Worm (Caenorhabditis elegans) whole organism, mixed stage, embryonic: ENCODE measurements around the gene C04G6.11.

ENCODE experiments used
- nhr-12 ChIP-seq: fragments of 150-350 bp; optimal IDR thresholded peaks from 2 replicates; lab custom pipeline; 2014; ENCODE audit warnings: missing biosample characterization, missing genetic modification characterization
- pha-4 ChIP-seq: fragments of 150-350 bp; optimal IDR thresholded peaks from 2 replicates; lab custom pipeline; 2018; ENCODE audit warnings: missing biosample characterization, missing genetic modification reagents, missing genetic modification characterization
- snpc-4 ChIP-seq: fragments of 150-350 bp; optimal IDR thresholded peaks from 2 replicates; lab custom pipeline; 2014; ENCODE audit warnings: missing biosample characterization, missing genetic modification characterization

ce11 chrII:5109693-5110092, 6.1 kb upstream of the C04G6.11 start, which contains the start of gene F09C12.2:
- TF ChIP-seq pha-4 (tag; lab: Kevin White, UChicago), result no peak
- TF ChIP-seq snpc-4 (tag; lab: Kevin White, UChicago), result no peak
- no peak for TF ChIP-seq nhr-12 (tag; lab: Kevin White, UChicago)
